Fruit fly (Drosophila melanogaster) whole organism, prepupa: Measurements from ENCODE around the gene yellow-c.

Experiments
- CG15336 ChIP-seq: fragments of 200-800 bp; sonication (Bioruptor generic); IDR thresholded peaks from 2 replicates; pipeline ENCODE4 v1.3.6; 2022; ENCODE audit warnings: missing biosample characterization, missing genetic modification characterization
- CG32006 ChIP-seq: fragments of 200-800 bp; sonication (Bioruptor generic); optimal IDR thresholded peaks from 3 replicates; lab custom pipeline; 2017; ENCODE audit warnings: missing biosample characterization, mild to moderate bottlenecking, missing genetic modification characterization
- CG6854 ChIP-seq: fragments of 200-800 bp; sonication (Bioruptor generic); optimal IDR thresholded peaks from 2 replicates; lab custom pipeline; 2017; ENCODE audit warnings: missing biosample characterization, mild to moderate bottlenecking, missing genetic modification characterization
- Hr39 ChIP-seq: fragments of 200-800 bp; sonication (Bioruptor generic); optimal IDR thresholded peaks from 2 replicates; lab custom pipeline; 2016; ENCODE audit warnings: missing biosample characterization, missing genetic modification characterization
- Sox102F ChIP-seq: fragments of 200-800 bp; sonication (Bioruptor generic); optimal IDR thresholded peaks from 2 replicates; lab custom pipeline; 2016; ENCODE audit warnings: missing biosample characterization, mild to moderate bottlenecking, missing genetic modification characterization
- dac ChIP-seq: fragments of 200-800 bp; sonication (Bioruptor generic); optimal IDR thresholded peaks from 2 replicates; lab custom pipeline; 2017; ENCODE audit warnings: missing biosample characterization, mild to moderate bottlenecking, missing genetic modification characterization
- esn ChIP-seq: fragments of 200-800 bp; sonication (Bioruptor generic); optimal IDR thresholded peaks from 2 replicates; lab custom pipeline; 2016; ENCODE audit warnings: missing biosample characterization, mild to moderate bottlenecking, missing genetic modification characterization, moderate library complexity
- lz ChIP-seq: fragments of 200-800 bp; sonication (Bioruptor generic); optimal IDR thresholded peaks from 3 replicates; lab custom pipeline; 2016; ENCODE audit warnings: missing biosample characterization, missing genetic modification characterization

DNA sequence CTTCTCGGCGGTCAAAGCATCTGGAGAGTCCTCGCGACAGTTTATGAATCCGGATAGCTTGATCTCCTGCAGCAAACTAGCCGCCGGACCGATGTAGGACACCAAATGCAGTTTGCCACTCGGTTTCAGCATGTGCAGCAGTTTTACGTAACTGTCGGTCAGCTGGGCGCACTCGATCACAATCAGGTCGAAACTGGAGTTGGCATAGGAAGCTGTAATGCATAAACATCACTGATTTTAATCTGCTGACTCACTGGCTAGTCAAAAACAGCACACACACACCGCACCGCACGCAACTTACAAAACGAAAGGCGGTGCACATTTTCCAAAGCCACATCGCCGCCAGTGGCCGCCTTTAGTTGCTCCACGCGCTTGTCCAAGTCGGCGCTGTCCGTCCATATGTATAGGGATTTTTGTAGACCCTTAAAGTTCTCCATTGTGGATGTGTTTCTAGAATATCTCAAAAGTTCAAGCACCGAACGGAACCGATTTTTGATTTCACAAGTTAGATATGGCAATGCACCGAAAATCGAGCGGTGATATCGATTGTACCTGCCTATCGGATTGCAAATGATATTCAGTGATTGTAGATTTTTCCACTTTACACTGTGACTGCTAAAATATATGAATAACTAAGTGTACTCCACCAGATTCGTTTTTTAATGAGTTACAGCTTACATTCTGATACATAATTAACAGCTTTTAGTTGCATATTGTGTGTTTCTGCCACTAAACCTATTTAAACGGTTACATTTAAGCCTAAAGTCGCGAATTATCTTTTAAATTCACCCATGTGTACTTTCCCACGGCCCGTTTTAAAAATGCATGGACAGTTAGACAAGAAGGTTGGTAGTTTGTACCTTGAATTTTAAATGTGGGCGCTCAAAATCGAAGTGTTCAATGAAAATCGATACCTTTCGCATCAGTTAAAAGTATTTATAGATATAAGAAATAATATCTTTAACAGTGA, 3.4 kb downstream of the yellow-c start, which contains the start of gene CIAPIN1:
- no peak for TF ChIP-seq dac (GFP tag; lab: Kevin White, UChicago)
- no peak for TF ChIP-seq lz (GFP tag; lab: Kevin White, UChicago)
- TF ChIP-seq CG32006 (GFP tag; lab: Kevin White, UChicago), result no peak
- no peak for TF ChIP-seq Sox102F
- TF ChIP-seq Hr39 (GFP tag; lab: Kevin White, UChicago), result no peak
- no peak for TF ChIP-seq CG6854 (GFP tag; lab: Kevin White, UChicago)
- no peak for TF ChIP-seq esn (GFP tag; lab: Kevin White, UChicago)
- no peak for TF ChIP-seq CG15336
